Worm (Caenorhabditis elegans) whole organism, L4/young adult: ENCODE measurements around the gene R52.6.
"Not testable (repeated sequence)": the region's sequence is repeated elsewhere in the genome, so short reads cannot be mapped to it uniquely, and the experiment has no call there.

ENCODE experiments used
- W03F9.2 ChIP-seq: fragments of 150-350 bp; optimal IDR thresholded peaks from 2 replicates; lab custom pipeline; 2014; ENCODE audit warnings: missing biosample characterization, missing genetic modification characterization
- dao-5 ChIP-seq: sonication (generic microtip); optimal IDR thresholded peaks from 2 replicates; lab custom pipeline; 2016; ENCODE audit warnings: missing genotype, missing genetic modification characterization, moderate library complexity, missing compliant biosample characterization
- him-1 ChIP-seq: sonication (generic microtip); optimal IDR thresholded peaks from 2 replicates; lab custom pipeline; 2016; ENCODE audit warnings: missing genotype, missing genetic modification reagents, missing genetic modification characterization, missing compliant biosample characterization

Gene R52.6

DNA sequence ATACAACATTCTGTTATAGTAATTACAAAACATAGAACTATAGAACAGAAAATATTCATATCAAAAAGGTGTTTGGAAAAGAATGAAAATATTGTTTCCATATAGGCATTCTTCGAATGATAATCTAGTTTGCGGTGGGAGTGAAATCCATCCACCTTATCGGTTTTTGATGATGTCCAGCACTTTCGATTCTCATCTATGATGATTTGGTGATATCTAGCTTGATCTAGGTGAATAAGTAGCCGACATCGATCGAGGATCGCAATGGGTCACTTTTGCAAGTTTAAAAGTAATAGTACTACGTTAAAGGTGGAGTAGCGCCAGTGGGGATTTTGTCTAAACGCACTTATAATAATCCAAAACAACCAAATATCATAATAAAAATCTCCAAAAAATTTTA, at the start of gene R52.6:
Gene R52.6, minus strand, starts transcription at position 101 of the 400 bp plus-strand sequence.
- TF ChIP-seq W03F9.2 (tag; lab: Kevin White, UChicago) (no peak), him-1 (tag; lab: Kevin White, UChicago) (no peak)

DNA sequence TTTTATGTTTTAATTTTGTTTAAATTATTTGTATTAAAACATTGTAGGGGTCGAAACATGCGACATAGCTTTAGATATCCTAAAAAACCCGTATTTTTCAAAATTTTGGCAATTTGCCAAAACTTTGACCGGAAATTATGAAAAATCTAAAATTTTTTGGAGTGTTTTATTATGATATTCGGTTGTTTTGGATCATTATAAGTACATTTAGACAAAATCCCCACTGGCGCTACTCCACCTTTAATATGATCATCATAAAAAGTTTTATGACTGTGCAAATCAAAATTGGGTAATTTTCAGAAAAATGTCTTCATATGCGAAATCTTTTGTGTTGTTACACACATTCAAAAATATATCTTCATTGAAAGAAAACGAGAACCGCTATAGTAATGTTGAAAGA, 40.9 kb upstream of the R52.6 start, which contains the start of gene math-18:
Gene math-18, plus strand, starts transcription at position 301 of the 400 bp plus-strand sequence.
- not testable (repeated sequence) for TF ChIP-seq dao-5, W03F9.2, him-1 (tag; lab: Kevin White, UChicago)

DNA sequence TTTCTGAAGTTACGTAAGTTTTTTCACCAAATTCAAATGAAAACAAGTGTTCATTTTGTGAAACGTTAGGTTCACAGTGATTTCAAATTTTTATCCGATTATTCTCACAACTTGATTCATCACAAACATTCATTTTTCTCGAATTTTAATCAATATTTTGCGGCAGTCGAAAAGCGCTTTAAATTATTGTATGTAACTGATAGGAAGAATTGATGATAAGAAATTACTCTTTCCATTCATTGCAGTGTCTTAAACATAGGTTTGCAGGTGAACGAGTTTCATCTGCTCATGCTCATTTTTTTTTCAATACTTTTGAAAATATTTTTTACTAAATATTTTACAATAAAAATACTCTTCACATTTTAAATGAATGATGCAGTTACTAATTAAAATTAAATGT, 39.6 kb upstream of the R52.6 start:
- TF ChIP-seq dao-5 (tag; lab: Kevin White, UChicago) (no peak), him-1 (tag; lab: Kevin White, UChicago) (no peak), W03F9.2 (tag; lab: Kevin White, UChicago) (no peak)

DNA sequence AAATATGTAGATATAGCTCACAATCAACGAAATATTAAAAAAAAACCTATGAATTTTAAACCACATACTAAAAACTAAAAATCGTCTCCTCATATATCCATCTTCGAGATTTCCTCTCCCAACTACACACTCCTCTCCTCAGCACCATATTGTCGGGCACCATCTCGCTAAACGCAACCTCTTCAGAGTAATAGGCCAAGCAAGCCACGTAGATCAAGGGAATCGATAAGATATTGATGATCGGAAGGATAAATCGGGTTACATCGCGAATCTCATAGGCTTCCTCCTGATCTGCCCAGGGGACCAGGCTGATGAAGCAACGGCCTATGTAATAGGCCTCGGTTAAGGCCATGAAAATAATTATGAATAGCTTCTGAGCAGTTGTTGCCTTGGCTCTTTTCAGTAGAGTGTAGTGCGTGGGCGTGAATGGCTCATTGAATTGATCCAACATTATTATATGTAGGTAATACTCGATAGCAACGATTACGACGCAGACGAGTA, 37.7 kb upstream of the R52.6 start, which contains the start of the genes C40A11.7 and C40A11.8:
Gene C40A11.7, minus strand, starts transcription at position 101 of the 501 bp plus-strand sequence.
Gene C40A11.8, minus strand, starts transcription at position 451 of the 501 bp plus-strand sequence.
- TF ChIP-seq W03F9.2 (tag; lab: Kevin White, UChicago), result no peak
- no peak for TF ChIP-seq him-1 (tag; lab: Kevin White, UChicago)
- TF ChIP-seq dao-5 (tag; lab: Kevin White, UChicago), result no peak

DNA sequence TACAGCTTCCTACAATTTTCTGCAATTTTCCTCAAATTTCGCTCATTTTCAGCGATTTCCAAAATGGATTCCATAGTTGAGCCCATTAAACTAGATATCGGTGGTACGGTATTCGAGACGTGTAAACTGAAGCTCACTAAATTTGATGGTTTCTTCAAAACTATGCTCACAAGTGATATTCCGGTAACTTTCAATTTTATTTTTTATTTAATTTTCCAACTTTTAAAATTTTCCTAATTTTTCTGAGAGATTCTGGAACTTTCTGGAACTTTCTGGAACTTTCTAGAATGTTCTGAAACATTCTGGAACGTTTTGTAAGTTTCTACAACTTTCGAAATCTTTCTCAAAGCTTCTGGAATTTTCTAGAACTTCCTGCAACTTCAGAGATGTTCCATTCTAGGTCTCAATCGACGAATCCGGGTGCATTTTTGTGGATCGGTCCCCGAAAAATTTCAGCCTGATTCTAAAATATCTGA, 34.1 kb upstream of the R52.6 start, which contains the start of gene C40A11.2:
Gene C40A11.2, plus strand, starts transcription at position 51 of the 476 bp plus-strand sequence.
- TF ChIP-seq him-1 (tag; lab: Kevin White, UChicago) (no peak), dao-5 (tag; lab: Kevin White, UChicago) (no peak), W03F9.2 (tag; lab: Kevin White, UChicago) (no peak)

DNA sequence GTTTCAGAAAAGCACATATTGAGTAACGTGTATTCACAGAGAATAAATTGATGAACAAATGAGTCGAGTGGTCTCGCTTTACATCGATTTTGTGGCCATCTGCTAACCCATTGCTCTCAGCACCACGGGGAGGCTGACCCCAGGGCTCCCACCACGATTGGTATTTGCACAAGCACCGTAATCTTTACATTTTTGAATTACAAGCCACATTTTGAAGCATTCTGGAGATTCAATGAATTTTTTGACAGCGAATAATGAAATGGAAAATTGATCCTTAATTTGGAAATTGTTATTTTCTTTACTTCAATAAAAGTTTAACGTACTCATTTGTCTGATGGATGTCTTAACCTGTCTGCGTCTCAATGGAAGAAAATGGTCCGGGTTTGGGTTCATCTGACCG, 32.7 kb upstream of the R52.6 start, which contains the start of gene C40A11.6:
Gene C40A11.6, minus strand, starts transcription at position 101 of the 400 bp plus-strand sequence.
- no peak for TF ChIP-seq W03F9.2 (tag; lab: Kevin White, UChicago)
- TF ChIP-seq him-1 (tag; lab: Kevin White, UChicago), result no peak
- TF ChIP-seq dao-5 (tag; lab: Kevin White, UChicago), result no peak

DNA sequence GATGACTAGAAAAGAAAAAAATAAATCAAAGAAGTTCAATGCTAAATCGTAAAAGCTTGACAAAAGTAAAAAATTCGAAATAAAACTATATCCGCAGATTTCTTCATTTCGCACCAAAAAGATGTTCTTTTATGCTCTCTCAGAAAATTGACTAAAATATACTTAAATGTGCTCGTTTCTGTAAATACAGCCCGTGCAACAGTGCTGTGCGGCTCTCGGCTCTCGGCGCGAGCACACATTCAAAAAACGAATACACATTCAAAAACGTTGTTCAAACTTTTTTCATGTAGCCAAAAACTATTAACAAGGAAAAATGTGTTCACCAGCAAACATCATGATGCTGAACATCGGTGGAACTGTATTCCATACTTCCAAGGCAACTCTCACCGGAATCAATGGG, 28.0 kb upstream of the R52.6 start, which contains the start of gene C40A11.3:
Gene C40A11.3, plus strand, starts transcription at position 301 of the 400 bp plus-strand sequence.
- no peak for TF ChIP-seq W03F9.2 (tag; lab: Kevin White, UChicago)
- no peak for TF ChIP-seq dao-5 (tag; lab: Kevin White, UChicago)
- no peak for TF ChIP-seq him-1 (tag; lab: Kevin White, UChicago)

DNA sequence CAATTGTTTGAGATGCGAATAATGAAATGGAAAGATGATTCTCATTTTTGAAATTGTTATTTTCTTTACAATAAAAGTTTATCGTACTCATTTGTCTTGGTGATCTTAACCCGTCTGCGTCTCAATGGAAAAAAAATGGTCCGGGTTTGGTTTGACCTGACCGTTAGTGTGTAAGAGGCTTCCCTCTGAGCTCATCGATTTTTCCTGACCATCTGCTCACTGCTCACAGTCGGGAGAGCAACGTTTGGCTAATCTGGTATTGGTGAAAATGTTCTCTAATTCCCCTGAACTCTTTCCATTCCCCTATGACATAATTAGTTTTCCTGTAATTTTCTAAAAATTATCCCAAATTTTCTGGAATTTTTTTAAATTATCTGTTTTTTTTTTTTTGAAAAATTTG, 26.1 kb upstream of the R52.6 start:
- TF ChIP-seq W03F9.2 (tag; lab: Kevin White, UChicago) (no peak), dao-5 (tag; lab: Kevin White, UChicago) (no peak), him-1 (tag; lab: Kevin White, UChicago) (no peak)

DNA sequence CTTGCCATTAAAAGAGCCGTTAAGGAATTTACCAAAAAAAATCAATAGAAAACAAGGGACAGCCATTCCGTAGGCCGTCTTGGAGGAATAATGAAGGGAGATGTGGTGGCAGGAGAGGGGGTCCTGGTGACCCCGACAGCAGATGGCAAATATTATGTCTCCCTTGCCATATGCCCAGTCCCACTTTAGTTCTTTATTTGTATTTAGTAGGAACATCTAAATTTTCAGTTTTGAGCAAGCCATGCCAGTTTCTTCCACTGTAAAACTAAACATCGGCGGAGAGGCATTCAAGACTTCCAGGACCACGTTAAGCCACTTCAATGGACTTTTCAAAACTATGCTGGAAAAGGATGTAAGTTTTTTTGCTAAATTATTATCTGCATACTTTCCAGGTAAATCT, 24.4 kb upstream of the R52.6 start, which contains the start of gene C40A11.4:
Gene C40A11.4, plus strand, starts transcription at position 188 of the 400 bp plus-strand sequence.
- TF ChIP-seq him-1 (tag; lab: Kevin White, UChicago), result no peak
- no peak for TF ChIP-seq W03F9.2 (tag; lab: Kevin White, UChicago)
- TF ChIP-seq dao-5 (tag; lab: Kevin White, UChicago), result no peak

DNA sequence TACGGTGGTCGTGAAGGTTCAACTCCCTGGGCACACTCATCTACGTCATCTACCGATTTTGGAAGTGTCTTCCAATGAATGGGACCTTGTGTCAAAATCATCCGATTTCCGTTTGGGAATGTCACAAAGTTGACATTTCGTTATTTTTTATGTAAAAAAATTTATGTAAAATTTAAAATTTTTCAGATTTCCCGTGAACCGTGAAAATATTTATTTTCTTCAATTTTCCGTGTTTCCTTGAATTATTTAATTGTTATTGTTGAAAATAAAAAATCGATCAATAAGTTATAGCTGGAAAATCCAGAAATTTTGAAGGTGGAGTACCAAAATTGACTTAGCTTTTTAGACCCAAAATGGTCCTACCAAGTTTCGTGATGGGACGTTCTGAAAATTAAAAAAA, 22.8 kb upstream of the R52.6 start, which contains the start of gene hpo-7:
Gene hpo-7, minus strand, starts transcription at position 101 of the 400 bp plus-strand sequence.
- TF ChIP-seq dao-5 (tag; lab: Kevin White, UChicago) (no peak), W03F9.2 (tag; lab: Kevin White, UChicago) (no peak), him-1 (tag; lab: Kevin White, UChicago) (no peak)

DNA sequence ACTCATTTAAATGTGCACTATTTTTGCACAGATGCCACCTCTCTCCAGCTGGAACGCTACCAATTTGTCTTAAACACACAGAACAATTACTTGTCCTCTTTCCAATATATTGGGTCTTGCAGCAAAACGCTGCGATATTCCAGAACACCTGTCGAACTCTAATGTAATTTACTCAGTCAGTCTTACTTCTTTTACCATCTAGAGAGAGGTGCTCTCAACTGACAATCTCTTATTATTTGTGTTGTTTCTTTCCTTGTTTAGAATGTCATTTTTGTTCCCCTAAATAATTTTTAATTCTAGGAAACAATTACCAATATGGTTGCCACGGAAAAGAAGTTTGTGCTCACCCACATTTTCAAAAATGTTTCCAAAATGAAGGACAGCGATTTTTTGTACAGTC, 17.9 kb upstream of the R52.6 start, which contains the start of gene sdz-28:
Gene sdz-28, plus strand, starts transcription at position 301 of the 400 bp plus-strand sequence.
- TF ChIP-seq him-1 (tag; lab: Kevin White, UChicago) (no peak), dao-5 (tag; lab: Kevin White, UChicago) (no peak), W03F9.2 (tag; lab: Kevin White, UChicago) (no peak)

DNA sequence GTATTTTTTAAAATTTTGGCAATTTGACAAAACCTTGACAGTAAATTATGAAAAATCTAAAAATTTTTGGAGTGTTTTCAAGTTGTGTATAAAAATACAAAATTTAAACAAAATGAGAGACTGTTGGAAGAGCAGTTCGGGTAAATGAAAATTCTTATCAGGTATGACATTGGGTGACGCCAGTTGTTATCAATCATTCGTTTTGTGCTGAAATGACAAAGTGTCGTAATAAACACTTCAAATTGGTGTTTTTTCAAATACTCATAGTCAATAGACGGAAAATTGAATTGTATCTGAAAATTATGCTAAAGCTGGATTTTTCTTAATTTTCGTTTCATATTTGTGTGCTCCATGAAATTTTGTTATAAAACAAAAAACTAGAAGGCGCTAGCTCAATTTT, 9.9 kb upstream of the R52.6 start:
- TF ChIP-seq W03F9.2 (tag; lab: Kevin White, UChicago), result no peak
- no peak for TF ChIP-seq dao-5 (tag; lab: Kevin White, UChicago)
- TF ChIP-seq him-1 (tag; lab: Kevin White, UChicago), result no peak

DNA sequence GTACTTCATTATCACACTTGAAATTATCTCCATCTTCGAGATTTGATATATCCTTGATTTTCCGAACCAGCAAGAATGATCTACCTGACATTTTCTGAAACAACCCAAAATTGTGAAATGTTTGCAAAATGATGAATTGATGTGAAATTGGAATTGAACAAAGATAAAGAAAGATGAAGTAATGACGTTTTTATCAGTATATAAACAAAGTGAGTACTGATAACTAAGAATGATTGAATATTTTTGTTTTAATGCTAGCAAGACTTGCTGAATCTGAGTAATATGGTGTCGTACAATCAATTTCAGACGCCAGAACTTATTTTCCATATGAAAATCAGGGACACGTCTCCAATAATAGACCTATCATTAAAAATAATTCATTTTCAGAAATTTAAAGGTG, 9.2 kb upstream of the R52.6 start, which contains the start of gene math-37:
Gene math-37, minus strand, starts transcription at position 101 of the 400 bp plus-strand sequence.
- no peak for TF ChIP-seq him-1 (tag; lab: Kevin White, UChicago)
